Worm (Caenorhabditis elegans) whole organism, midembryonic: ENCODE measurements around the gene R13D11.1.
A peak's percentile ranks its signal among the peaks of the same experiment; 100 is the strongest.

Experiments used
- T22C8.4 ChIP-seq: fragments of 200-800 bp; sonication (Bioruptor generic); IDR thresholded peaks from 2 replicates; pipeline ENCODE4 v1.3.6; 2022; ENCODE audit warnings: missing genetic modification characterization, missing compliant biosample characterization
- flt-1 ChIP-seq: fragments of 200-800 bp; sonication (Bioruptor generic); IDR thresholded peaks from 2 replicates; pipeline ENCODE4 v1.3.6; 2022; ENCODE audit warnings: missing genetic modification characterization, missing compliant biosample characterization
- klf-2 ChIP-seq: fragments of 200-800 bp; sonication (Bioruptor generic); conservative IDR thresholded peaks from 2 replicates; pipeline ENCODE4 v1.3.6; 2022; ENCODE audit warnings: missing genetic modification reagents, missing genetic modification characterization, missing compliant biosample characterization
- med-1 ChIP-seq: sonication (generic microtip); optimal IDR thresholded peaks from 2 replicates; lab custom pipeline; 2017; ENCODE audit warnings: missing genetic modification characterization, mild to moderate bottlenecking, missing compliant biosample characterization, antibody characterized with exemption, missing genetic modification reagents; ENCODE audit not compliant: insufficient read depth
- tab-1 ChIP-seq: fragments of 200-800 bp; sonication (Bioruptor generic); IDR thresholded peaks from 2 replicates; pipeline ENCODE4 v1.3.6; 2022; ENCODE audit warnings: missing genetic modification characterization, missing compliant biosample characterization
- ztf-29 ChIP-seq: fragments of 200-800 bp; sonication (Bioruptor generic); IDR thresholded peaks from 2 replicates; pipeline ENCODE4 v1.3.6; 2022; ENCODE audit warnings: missing genetic modification reagents, missing genetic modification characterization, missing compliant biosample characterization

- no peak for TF ChIP-seq ztf-29 (GFP tag; lab: Robert Waterston, UW)
- no peak for TF ChIP-seq tab-1 (GFP tag; lab: Robert Waterston, UW)
- TF ChIP-seq flt-1 (GFP tag; lab: Robert Waterston, UW): no peak
- no peak for TF ChIP-seq T22C8.4 (GFP tag; lab: Robert Waterston, UW)
- TF ChIP-seq med-1 (GFP tag; lab: Kevin White, UChicago): peak; percentile 18
- TF ChIP-seq klf-2: no peak
Observed at ce11 chrV:773256-773655, 44.0 kb upstream of the R13D11.1 start, which contains the start of gene sti-1.
